Worm (Caenorhabditis elegans) whole organism, early embryonic: ENCODE results near the gene gln-5.
A peak's percentile ranks its signal among the peaks of the same experiment; 100 is the strongest.

Experiments used
- B0310.2 ChIP-seq: sonication (generic microtip); optimal IDR thresholded peaks from 2 replicates; lab custom pipeline; 2016; ENCODE audit warnings: mild to moderate bottlenecking, missing genetic modification characterization, missing compliant biosample characterization
- F13C5.2 ChIP-seq: sonication (generic microtip); optimal IDR thresholded peaks from 2 replicates; lab custom pipeline; 2017; ENCODE audit warnings: mild to moderate bottlenecking, missing genetic modification characterization, inconsistent platforms, missing compliant biosample characterization
- aly-1 ChIP-seq: sonication (generic microtip); optimal IDR thresholded peaks from 2 replicates; lab custom pipeline; 2016; ENCODE audit warnings: missing genetic modification characterization, missing compliant biosample characterization
- ama-1 ChIP-seq: fragments of 150-350 bp; optimal IDR thresholded peaks from 2 replicates; lab custom pipeline; 2014
- ceh-13 ChIP-seq: fragments of 200-800 bp; sonication (Bioruptor generic); optimal IDR thresholded peaks from 2 replicates; lab custom pipeline; 2018; ENCODE audit warnings: mild to moderate bottlenecking, missing genetic modification characterization, missing compliant biosample characterization
- ceh-36 ChIP-seq: sonication (generic microtip); optimal IDR thresholded peaks from 2 replicates; lab custom pipeline; 2016; ENCODE audit warnings: missing genetic modification characterization, inconsistent platforms, missing compliant biosample characterization
- ets-7 ChIP-seq: sonication (generic microtip); optimal IDR thresholded peaks from 2 replicates; lab custom pipeline; 2016; ENCODE audit warnings: missing genotype, missing genetic modification characterization, missing compliant biosample characterization
- flt-1 ChIP-seq: fragments of 200-800 bp; sonication (Bioruptor generic); IDR thresholded peaks from 2 replicates; pipeline ENCODE4 v1.3.6; 2022; ENCODE audit warnings: missing genetic modification characterization, missing compliant biosample characterization
- hmbx-1 ChIP-seq: sonication (generic microtip); optimal IDR thresholded peaks from 2 replicates; lab custom pipeline; 2016; ENCODE audit warnings: mild to moderate bottlenecking, missing genetic modification characterization, missing compliant biosample characterization
- hmg-4 ChIP-seq: fragments of 200-800 bp; sonication (Bioruptor generic); optimal IDR thresholded peaks from 2 replicates; lab custom pipeline; 2018; ENCODE audit warnings: mild to moderate bottlenecking, missing genetic modification characterization, missing compliant biosample characterization
- hnd-1 ChIP-seq: sonication (generic microtip); optimal IDR thresholded peaks from 2 replicates; lab custom pipeline; 2016; ENCODE audit warnings: missing genetic modification characterization, missing compliant biosample characterization
- pes-1 ChIP-seq: fragments of 200-800 bp; sonication (Bioruptor generic); IDR thresholded peaks from 2 replicates; pipeline ENCODE4 v1.3.6; 2022; ENCODE audit warnings: missing genetic modification reagents, missing genetic modification characterization, missing compliant biosample characterization
- scrt-1 ChIP-seq: fragments of 200-800 bp; sonication (Bioruptor generic); IDR thresholded peaks from 2 replicates; pipeline ENCODE4 v1.3.6; 2022; ENCODE audit warnings: missing genetic modification characterization, missing compliant biosample characterization
- sea-1 ChIP-seq: fragments of 200-800 bp; sonication (Bioruptor generic); conservative IDR thresholded peaks from 2 replicates; pipeline ENCODE4 v1.3.6; 2022; ENCODE audit warnings: missing genetic modification characterization, missing compliant biosample characterization
- tbx-11 ChIP-seq: fragments of 200-800 bp; sonication (Bioruptor generic); IDR thresholded peaks from 2 replicates; pipeline ENCODE4 v1.3.6; 2022; ENCODE audit warnings: missing genetic modification characterization, missing compliant biosample characterization
- tbx-37 ChIP-seq: fragments of 200-800 bp; sonication (Bioruptor generic); conservative IDR thresholded peaks from 2 replicates; pipeline ENCODE4 v1.3.6; 2022; ENCODE audit warnings: missing genetic modification reagents, missing genetic modification characterization, missing compliant biosample characterization
- tra-4 ChIP-seq: sonication (generic microtip); optimal IDR thresholded peaks from 2 replicates; lab custom pipeline; 2017; ENCODE audit warnings: missing genetic modification characterization, missing compliant biosample characterization

gln-5 gene

ce11 chrIV:17276705-17277458, 3.4 kb upstream of the gln-5 start, which contains the start of gene clec-196:
Gene clec-196, plus strand, starts transcription at chrIV:17276956.
- no peak for TF ChIP-seq F13C5.2 (tag; lab: Kevin White, UChicago)
- TF ChIP-seq sea-1 (GFP tag; lab: Robert Waterston, UW), result no peak
- TF ChIP-seq ceh-36, result no peak
- TF ChIP-seq ets-7 (tag; lab: Kevin White, UChicago), result no peak
- no peak for TF ChIP-seq flt-1 (GFP tag; lab: Robert Waterston, UW)
- no peak for TF ChIP-seq scrt-1 (GFP tag; lab: Robert Waterston, UW)

DNA sequence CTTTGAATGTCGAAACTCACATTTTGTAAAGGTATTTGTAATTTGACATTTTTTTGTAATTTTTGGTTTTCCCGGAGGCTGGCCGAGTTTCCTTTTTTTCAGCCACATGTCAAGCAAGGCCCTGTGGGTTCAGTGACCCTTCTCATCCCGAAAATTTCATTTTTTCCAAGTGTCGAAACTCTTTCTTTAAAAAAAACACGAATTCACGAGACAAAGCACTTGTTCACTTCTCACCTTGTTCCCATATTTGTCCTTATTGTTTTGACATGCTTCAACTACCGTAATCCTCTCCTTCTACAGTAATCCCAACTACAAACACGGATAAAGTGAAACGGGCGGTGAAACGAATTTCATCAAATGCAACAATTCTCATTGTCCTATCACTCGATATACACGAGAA, 1.8 kb upstream of the gln-5 start, which contains the start of gene lhfp-4:
Gene lhfp-4 (plus strand): TSS at position 301 of the 400 bp plus-strand sequence.
- no peak for TF ChIP-seq scrt-1 (GFP tag; lab: Robert Waterston, UW)
- no peak for TF ChIP-seq ceh-36
- TF ChIP-seq F13C5.2 (tag; lab: Kevin White, UChicago), result no peak
- no peak for TF ChIP-seq ets-7 (tag; lab: Kevin White, UChicago)
- no peak for TF ChIP-seq tbx-11 (GFP tag; lab: Robert Waterston, UW)
- no peak for TF ChIP-seq aly-1 (tag; lab: Kevin White, UChicago)
- no peak for TF ChIP-seq ama-1 (lab: Kevin White, UChicago)
- TF ChIP-seq B0310.2 (tag; lab: Kevin White, UChicago), result no peak
- no peak for TF ChIP-seq hmbx-1
- no peak for TF ChIP-seq hnd-1 (tag; lab: Kevin White, UChicago)

ce11 chrIV:17269702-17270101, 3.8 kb downstream of the gln-5 start:
- TF ChIP-seq flt-1 (GFP tag; lab: Robert Waterston, UW) (no peak), ceh-36 (peak; percentile 20)

DNA sequence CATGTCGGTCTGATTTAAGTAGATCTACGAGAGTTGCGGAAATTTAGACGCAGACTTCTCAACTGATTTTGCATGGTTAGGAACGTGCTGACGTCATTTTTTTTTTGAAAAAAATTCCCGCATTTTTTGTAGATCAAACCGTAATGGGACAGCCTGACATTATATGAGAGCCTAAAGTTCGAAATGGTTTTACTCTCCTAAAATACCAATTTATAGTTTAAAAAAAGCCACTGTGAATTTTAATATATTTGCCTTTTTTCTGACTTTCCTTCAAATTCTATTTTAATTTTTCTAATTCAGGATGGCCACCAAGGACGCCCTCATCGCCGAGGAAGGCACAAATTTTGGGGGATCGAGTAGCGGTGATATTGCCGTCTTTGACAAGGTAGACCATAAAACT, 4.4 kb downstream of the gln-5 start, which contains the start of gene atgp-1:
Gene atgp-1 (plus strand): TSS at position 301 of the 400 bp plus-strand sequence.
- TF ChIP-seq pes-1 (GFP tag; lab: Robert Waterston, UW) (no peak), flt-1 (GFP tag; lab: Robert Waterston, UW) (no peak), ama-1 (lab: Kevin White, UChicago) (no peak), B0310.2 (tag; lab: Kevin White, UChicago) (no peak), F13C5.2 (tag; lab: Kevin White, UChicago) (no peak), hmg-4 (GFP tag; lab: Kevin White, UChicago) (no peak), hmbx-1 (no peak), tra-4 (tag; lab: Kevin White, UChicago) (no peak), scrt-1 (GFP tag; lab: Robert Waterston, UW) (no peak), ceh-13 (no peak), sea-1 (GFP tag; lab: Robert Waterston, UW) (no peak), ceh-36 (no peak), hnd-1 (tag; lab: Kevin White, UChicago) (no peak), aly-1 (tag; lab: Kevin White, UChicago) (no peak), tbx-37 (GFP tag; lab: Robert Waterston, UW) (no peak), tbx-11 (GFP tag; lab: Robert Waterston, UW) (no peak), ets-7 (tag; lab: Kevin White, UChicago) (no peak)

ce11 chrIV:17268628-17269027, 4.8 kb downstream of the gln-5 start:
- TF ChIP-seq ama-1 (lab: Kevin White, UChicago), result no peak
- TF ChIP-seq hmg-4 (GFP tag; lab: Kevin White, UChicago), result peak; percentile 49
- no peak for TF ChIP-seq hnd-1 (tag; lab: Kevin White, UChicago)
- peak; percentile 12 for TF ChIP-seq F13C5.2 (tag; lab: Kevin White, UChicago)
- TF ChIP-seq hmbx-1, result no peak

ce11 chrIV:17268069-17268468, 5.4 kb downstream of the gln-5 start:
- TF ChIP-seq flt-1 (GFP tag; lab: Robert Waterston, UW) (no peak), tra-4 (tag; lab: Kevin White, UChicago) (no peak), B0310.2 (tag; lab: Kevin White, UChicago) (no peak), aly-1 (tag; lab: Kevin White, UChicago) (no peak), scrt-1 (GFP tag; lab: Robert Waterston, UW) (no peak), hnd-1 (tag; lab: Kevin White, UChicago) (no peak), ceh-13 (no peak)

- TF ChIP-seq ceh-36 (peak; percentile 49), hnd-1 (tag; lab: Kevin White, UChicago) (no peak)
Observed at ce11 chrIV:17267304-17267891, 6.1 kb downstream of the gln-5 start.

DNA sequence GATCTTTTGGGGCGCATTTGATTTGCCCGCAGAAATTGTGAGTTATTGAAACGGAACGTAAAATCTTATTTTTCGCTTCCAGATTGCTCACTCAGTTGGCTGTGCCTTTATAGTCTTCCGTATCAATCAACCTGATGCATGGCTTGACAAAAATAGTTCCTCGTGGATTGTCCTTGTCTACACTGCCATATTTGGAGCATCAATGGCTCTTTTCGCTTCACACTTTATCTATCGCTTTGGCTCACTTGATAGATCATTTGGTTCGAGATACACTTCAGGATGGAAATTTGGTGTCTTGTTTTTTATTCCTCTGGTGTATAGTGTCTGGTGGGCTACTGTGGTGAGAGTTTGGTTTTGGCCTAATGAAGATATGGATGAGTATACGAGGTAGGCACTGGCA, 7.7 kb downstream of the gln-5 start:
- TF ChIP-seq hmbx-1 (no peak), ceh-36 (no peak), hnd-1 (tag; lab: Kevin White, UChicago) (no peak), B0310.2 (tag; lab: Kevin White, UChicago) (no peak), pes-1 (GFP tag; lab: Robert Waterston, UW) (no peak), ceh-13 (no peak), hmg-4 (GFP tag; lab: Kevin White, UChicago) (no peak), F13C5.2 (tag; lab: Kevin White, UChicago) (no peak), aly-1 (tag; lab: Kevin White, UChicago) (no peak), flt-1 (GFP tag; lab: Robert Waterston, UW) (no peak), ama-1 (lab: Kevin White, UChicago) (no peak), tbx-11 (GFP tag; lab: Robert Waterston, UW) (no peak), ets-7 (tag; lab: Kevin White, UChicago) (no peak), tra-4 (tag; lab: Kevin White, UChicago) (no peak), scrt-1 (GFP tag; lab: Robert Waterston, UW) (no peak), sea-1 (GFP tag; lab: Robert Waterston, UW) (no peak), tbx-37 (GFP tag; lab: Robert Waterston, UW) (no peak)
